Worm (Caenorhabditis elegans): Measurements from ENCODE around the gene nuo-4.

nuo-4 gene

ce11 chrIII:7201378-7202256 is 43.0 kb upstream of the nuo-4 start, which contains the start of gene dpy-31:
TSS of gene dpy-31 (plus strand) at chrIII:7202206.
- TF ChIP-seq hlh-12 (tag; optimal IDR thresholded peaks at IDR 0.05) (no peak), nfya-2 (GFP tag; IDR thresholded peaks at IDR 0.05) (no peak), snpc-1.1 (tag; optimal IDR thresholded peaks at IDR 0.05; ENCODE audit: insufficient read depth) (no peak), ztf-26 (tag; optimal IDR thresholded peaks at IDR 0.05) (no peak), mcd-1 (GFP tag; IDR thresholded peaks at IDR 0.05) (no peak), F22D6.2 (tag; optimal IDR thresholded peaks at IDR 0.05) (no peak), rcor-1 (GFP tag; IDR thresholded peaks at IDR 0.05) (no peak), hsf-1 (GFP tag; IDR thresholded peaks at IDR 0.05) (no peak), cebp-1 (GFP tag; IDR thresholded peaks at IDR 0.05) (no peak), cebp-1 (tag; optimal IDR thresholded peaks at IDR 0.05) (no peak), ccch-3 (GFP tag; optimal IDR thresholded peaks at IDR 0.05) (no peak), pha-4 (tag; optimal IDR thresholded peaks at IDR 0.05) (no peak), ceh-79 (tag; optimal IDR thresholded peaks at IDR 0.05) (no peak), ztf-6 (GFP tag; IDR thresholded peaks at IDR 0.05) (no peak), attf-6 (GFP tag; IDR thresholded peaks at IDR 0.05) (no peak)

ce11 chrIII:7199467-7199866 is 40.9 kb upstream of the nuo-4 start:
- TF ChIP-seq egl-44 (GFP tag; IDR thresholded peaks at IDR 0.05) (no peak), nhr-27 (tag; optimal IDR thresholded peaks at IDR 0.05) (no peak)

ce11 chrIII:7198838-7199237 is 40.2 kb upstream of the nuo-4 start, which contains the start of gene pfd-5:
TSS of gene pfd-5 (minus strand) at chrIII:7198884.
- TF ChIP-seq ceh-79 (tag; optimal IDR thresholded peaks at IDR 0.05): no peak
- no peak for TF ChIP-seq aptf-3 (GFP tag; IDR thresholded peaks at IDR 0.05)
- no peak for TF ChIP-seq C17E4.6 (GFP tag; IDR thresholded peaks at IDR 0.05)
- TF ChIP-seq ztf-18 (tag; optimal IDR thresholded peaks at IDR 0.05): peak; percentile 11
- TF ChIP-seq Y79H2A.3 (GFP tag; conservative IDR thresholded peaks at IDR 0.05): no peak
- TF ChIP-seq efl-1 (GFP tag; optimal IDR thresholded peaks at IDR 0.05): peak; percentile 90
- peak in 2 of 3 experiments; percentile 32 to 93 for TF ChIP-seq lin-35 (GFP tag; optimal IDR thresholded peaks at IDR 0.05)
- no peak for TF ChIP-seq snpc-1.1 (tag; optimal IDR thresholded peaks at IDR 0.05; ENCODE audit: insufficient read depth)
- peak; percentile 50 for TF ChIP-seq ceh-27 (GFP tag; optimal IDR thresholded peaks at IDR 0.05)
- peak; percentile 66 for TF ChIP-seq unc-130 (GFP tag; optimal IDR thresholded peaks at IDR 0.05)
- TF ChIP-seq let-526 (GFP tag; IDR thresholded peaks at IDR 0.05): no peak
- TF ChIP-seq ZK185.1 (tag; optimal IDR thresholded peaks at IDR 0.05; ENCODE audit: poor library complexity, severe bottlenecking): peak; percentile 55
- no peak for TF ChIP-seq nfya-1 (tag; optimal IDR thresholded peaks at IDR 0.05; ENCODE audit: borderline replicate concordance, insufficient read depth)
- no peak for TF ChIP-seq snpc-4 (GFP tag; optimal IDR thresholded peaks at IDR 0.05)
- peak in 1 of 4 experiments; percentile 20 for TF ChIP-seq snpc-4 (tag; optimal IDR thresholded peaks at IDR 0.05)
- no peak for TF ChIP-seq hrde-1 (tag; optimal IDR thresholded peaks at IDR 0.05; ENCODE audit: borderline replicate concordance)
- peak; percentile 39 for TF ChIP-seq D2030.7 (GFP tag; IDR thresholded peaks at IDR 0.05)
- TF ChIP-seq lin-40 (tag; optimal IDR thresholded peaks at IDR 0.05): no peak
- TF ChIP-seq lin-54 (GFP tag; optimal IDR thresholded peaks at IDR 0.05): peak; percentile 98
- TF ChIP-seq lin-26 (GFP tag; IDR thresholded peaks at IDR 0.05): no peak
- TF ChIP-seq lsl-1 (GFP tag; optimal IDR thresholded peaks at IDR 0.05): peak; percentile 11
- no peak for TF ChIP-seq attf-3 (GFP tag; conservative IDR thresholded peaks at IDR 0.05)
- TF ChIP-seq rcor-1 (GFP tag; IDR thresholded peaks at IDR 0.05): peak; percentile 60
- TF ChIP-seq hsf-1 (GFP tag; IDR thresholded peaks at IDR 0.05): 0 out of 2 replicates have a peak, but pooled peaks have one; percentile 46
- no peak for TF ChIP-seq snpc-3.4 (tag; optimal IDR thresholded peaks at IDR 0.05)
- TF ChIP-seq dpl-1 (GFP tag; optimal IDR thresholded peaks at IDR 0.05): peak; percentile 70
- peak; percentile 55; the same call in 1 of the 2 replicates for TF ChIP-seq mcd-1 (GFP tag; IDR thresholded peaks at IDR 0.05)
- no peak for TF ChIP-seq Y56A3A.18 (GFP tag; IDR thresholded peaks at IDR 0.05)
- peak; percentile 63 for TF ChIP-seq F33H1.4 (GFP tag; IDR thresholded peaks at IDR 0.05)
- no peak for TF ChIP-seq Y53F4B.3 (GFP tag; IDR thresholded peaks at IDR 0.05)

Data from whole organism, young adult.